Worm (Caenorhabditis elegans): ENCODE results near the gene W07A12.8.

DNA sequence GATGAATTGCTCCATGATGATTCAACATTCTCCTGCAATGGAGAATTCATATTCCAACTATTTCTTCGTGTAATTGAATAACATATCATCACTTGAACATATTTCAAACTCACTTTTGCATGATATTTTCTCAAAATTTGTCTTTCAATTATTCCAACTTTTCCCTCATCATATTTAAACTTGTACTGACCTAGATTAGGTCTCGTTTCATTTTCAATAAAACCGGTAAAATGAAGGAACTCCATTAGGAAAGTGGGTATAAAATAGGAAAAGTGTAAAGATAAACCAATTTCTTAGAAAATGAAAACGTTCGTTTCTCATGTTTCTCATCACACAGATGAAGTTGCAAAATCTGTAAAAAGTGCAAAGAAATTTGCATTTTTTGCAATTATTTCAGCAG is 13.4 kb downstream of the W07A12.8 start, which contains the start of gene col-78:
- TF ChIP-seq dao-5 (tag; optimal IDR thresholded peaks at IDR 0.05): no peak
- TF ChIP-seq W03F9.2 (tag; optimal IDR thresholded peaks at IDR 0.05): no peak

Data from whole organism, L4/young adult.